Worm (Caenorhabditis elegans) whole organism, L4 larva: ENCODE measurements around the gene pals-29.
"Not testable (repeated sequence)": the region's sequence is repeated elsewhere in the genome, so short reads cannot be mapped to it uniquely, and the experiment has no call there.

Experiments used
- F10B5.3 ChIP-seq: sonication (generic microtip); optimal IDR thresholded peaks from 2 replicates; lab custom pipeline; 2016; ENCODE audit warnings: mild to moderate bottlenecking, missing genetic modification characterization, missing compliant biosample characterization
- R02D3.7 ChIP-seq: fragments of 150-350 bp; sonication (generic microtip); optimal IDR thresholded peaks from 3 replicates; lab custom pipeline; 2014; ENCODE audit warnings: missing biosample characterization, missing genetic modification characterization
- Y105C5A.15 ChIP-seq: fragments of 200-800 bp; sonication (Bioruptor generic); IDR thresholded peaks from 2 replicates; pipeline ENCODE4 v1.3.6; 2022; ENCODE audit warnings: missing genetic modification characterization, missing compliant biosample characterization
- Y75B8A.6 ChIP-seq: fragments of 200-800 bp; sonication (Bioruptor generic); IDR thresholded peaks from 2 replicates; pipeline ENCODE4 v1.3.6; 2022; ENCODE audit warnings: missing genetic modification reagents, missing genetic modification characterization, missing compliant biosample characterization
- aha-1 ChIP-seq: fragments of 150-350 bp; peaks from one replicate; lab custom pipeline; 2014; ENCODE audit warnings: missing biosample characterization, missing genetic modification characterization
- ceh-20 ChIP-seq: fragments of 200-800 bp; sonication (Bioruptor generic); IDR thresholded peaks from 2 replicates; pipeline ENCODE4 v1.3.6; 2022; ENCODE audit warnings: missing genetic modification reagents, missing genetic modification characterization, missing compliant biosample characterization
- ceh-82 ChIP-seq: sonication (generic microtip); optimal IDR thresholded peaks from 2 replicates; lab custom pipeline; 2017; ENCODE audit warnings: missing biosample characterization, missing genetic modification characterization
- ces-1 ChIP-seq: fragments of 150-350 bp; sonication (generic microtip); optimal IDR thresholded peaks from 4 replicates; lab custom pipeline; 2014; ENCODE audit warnings: missing biosample characterization, missing genetic modification reagents, missing genetic modification characterization
- daf-16 ChIP-seq, 3 experiments: sonication (generic microtip); optimal IDR thresholded peaks; 2 replicates each; lab custom pipeline; 2016 to 2017; ENCODE audit warnings: missing genetic modification characterization in 3 of 3, missing genetic modification reagents in 3 of 3, mild to moderate bottlenecking in 2 of 3, missing compliant biosample characterization in 2 of 3, missing biosample characterization in 1 of 3, moderate library complexity in 1 of 3
- gei-8 ChIP-seq: fragments of 200-800 bp; sonication (Bioruptor generic); optimal IDR thresholded peaks from 2 replicates; lab custom pipeline; 2018; ENCODE audit warnings: mild to moderate bottlenecking, missing genetic modification characterization, missing compliant biosample characterization
- lim-7 ChIP-seq: fragments of 200-800 bp; sonication (Bioruptor generic); IDR thresholded peaks from 2 replicates; pipeline ENCODE4 v1.3.6; 2022; ENCODE audit warnings: missing genetic modification characterization, missing compliant biosample characterization
- lin-38 ChIP-seq: fragments of 200-800 bp; sonication (Bioruptor generic); IDR thresholded peaks from 2 replicates; pipeline ENCODE4 v1.3.6; 2022; ENCODE audit warnings: missing genetic modification reagents, missing genetic modification characterization, missing compliant biosample characterization
- lin-39 ChIP-seq: fragments of 150-350 bp; optimal IDR thresholded peaks from 2 replicates; lab custom pipeline; 2014; ENCODE audit warnings: missing biosample characterization, missing genetic modification reagents, missing genetic modification characterization
- lir-3 ChIP-seq: sonication (generic microtip); optimal IDR thresholded peaks from 2 replicates; lab custom pipeline; 2016; ENCODE audit warnings: mild to moderate bottlenecking, missing genetic modification characterization, missing compliant biosample characterization
- mdl-1 ChIP-seq, 2 experiments: fragments of 150-350 bp in 1 of 2; sonication (generic microtip) in 1 of 2; optimal IDR thresholded peaks; 2 replicates each; lab custom pipeline; 2014 to 2017; ENCODE audit warnings: missing biosample characterization in 2 of 2, missing genetic modification characterization in 2 of 2
- mep-1 ChIP-seq: fragments of 150-350 bp; sonication (generic microtip); optimal IDR thresholded peaks from 3 replicates; lab custom pipeline; 2014; ENCODE audit warnings: missing biosample characterization, missing genetic modification characterization
- mes-2 ChIP-seq: sonication (generic microtip); optimal IDR thresholded peaks from 2 replicates; lab custom pipeline; 2016; ENCODE audit warnings: missing genotype, mild to moderate bottlenecking, missing genetic modification characterization, missing compliant biosample characterization; ENCODE audit not compliant: poor library complexity, severe bottlenecking
- nhr-10 ChIP-seq: fragments of 150-350 bp; optimal IDR thresholded peaks from 2 replicates; lab custom pipeline; 2014; ENCODE audit warnings: missing biosample characterization, missing genetic modification characterization
- nhr-11 ChIP-seq: fragments of 150-350 bp; optimal IDR thresholded peaks from 2 replicates; lab custom pipeline; 2014; ENCODE audit warnings: missing biosample characterization, missing genetic modification characterization
- nhr-237 ChIP-seq: sonication (generic microtip); optimal IDR thresholded peaks from 2 replicates; lab custom pipeline; 2017; ENCODE audit warnings: missing biosample characterization, missing genetic modification characterization
- nhr-28 ChIP-seq: fragments of 150-350 bp; optimal IDR thresholded peaks from 2 replicates; lab custom pipeline; 2014; ENCODE audit warnings: missing biosample characterization, missing genetic modification characterization
- nhr-42 ChIP-seq: fragments of 200-800 bp; sonication (Bioruptor generic); IDR thresholded peaks from 2 replicates; pipeline ENCODE4 v1.3.6; 2022; ENCODE audit warnings: missing genetic modification characterization, missing compliant biosample characterization
- php-3 ChIP-seq: fragments of 200-800 bp; sonication (Bioruptor generic); IDR thresholded peaks from 2 replicates; pipeline ENCODE4 v1.3.6; 2022; ENCODE audit warnings: missing genetic modification reagents, missing genetic modification characterization, missing compliant biosample characterization
- pqm-1 ChIP-seq: sonication (generic microtip); optimal IDR thresholded peaks from 2 replicates; lab custom pipeline; 2017; ENCODE audit warnings: missing biosample characterization, missing genetic modification characterization
- unc-130 ChIP-seq: sonication (generic microtip); optimal IDR thresholded peaks from 2 replicates; lab custom pipeline; 2016; ENCODE audit warnings: missing genetic modification reagents, missing genetic modification characterization, missing compliant biosample characterization
- unc-39 ChIP-seq: sonication (generic microtip); optimal IDR thresholded peaks from 2 replicates; lab custom pipeline; 2017; ENCODE audit warnings: missing biosample characterization, missing genetic modification characterization
- unc-62 ChIP-seq, 3 experiments: fragments of 150-350 bp in 1 of 3; sonication (generic microtip); optimal IDR thresholded peaks in 2 of 3; peaks in 1 of 3; 1 replicate in 1 of 3; 2 replicates in 2 of 3; lab custom pipeline; 2014 to 2017; ENCODE audit warnings: missing biosample characterization in 3 of 3, missing genetic modification characterization in 3 of 3, missing genetic modification reagents in 3 of 3, missing genotype in 1 of 3

The pals-29 gene

DNA sequence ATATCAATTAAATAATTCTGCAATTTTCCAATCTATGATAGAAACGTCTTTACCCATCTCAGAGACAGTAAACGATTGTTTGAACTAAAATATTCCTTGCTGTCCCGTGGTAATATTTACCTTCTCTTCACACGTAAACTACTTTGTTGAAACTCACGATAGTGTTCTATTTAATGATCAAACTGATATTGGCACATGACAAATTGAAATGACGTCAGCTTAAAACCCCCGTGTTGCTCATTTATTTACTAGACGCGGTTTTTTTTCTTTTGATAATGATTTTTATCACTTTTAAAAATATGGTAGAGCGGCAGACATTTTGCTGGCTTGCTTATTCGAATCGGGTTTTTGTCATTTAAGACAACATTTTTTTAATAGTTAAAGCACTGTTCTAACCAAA is 19.3 kb upstream of the pals-29 start (continued):
- TF ChIP-seq ces-1 (GFP tag; lab: Kevin White, UChicago), result no peak
- no peak for TF ChIP-seq mdl-1 (tag; optimal IDR thresholded peaks at IDR 0.05; lab: Kevin White, UChicago)
- no peak for TF ChIP-seq Y105C5A.15 (GFP tag; lab: Robert Waterston, UW)
- TF ChIP-seq daf-16 (GFP tag; optimal IDR thresholded peaks at IDR 0.05; lab: Kevin White, UChicago), result no peak
- TF ChIP-seq daf-16 (tag; optimal IDR thresholded peaks at IDR 0.05; lab: Kevin White, UChicago), result peak; percentile 85
- TF ChIP-seq php-3 (GFP tag; lab: Robert Waterston, UW), result no peak
- no peak for TF ChIP-seq R02D3.7
- TF ChIP-seq lim-7 (GFP tag; lab: Robert Waterston, UW), result no peak

DNA sequence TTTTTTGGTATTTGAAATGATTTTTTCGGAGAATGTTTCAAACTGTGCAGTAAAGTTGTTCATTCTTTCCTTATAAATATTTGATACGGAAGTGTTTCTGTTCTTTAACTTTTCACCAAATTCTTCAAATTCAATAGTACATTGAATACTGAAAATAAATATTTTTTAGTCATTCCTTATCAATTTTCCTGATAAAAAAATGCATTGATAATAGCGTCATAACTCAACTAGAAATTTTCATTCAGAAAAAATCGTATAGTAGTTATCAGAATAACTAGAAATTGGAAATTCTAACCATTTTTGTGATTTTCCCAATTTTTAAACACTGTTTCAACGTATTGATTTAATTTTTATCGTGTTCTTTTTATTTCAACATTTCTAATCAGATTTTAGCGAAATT is 16.9 kb upstream of the pals-29 start:
- TF ChIP-seq nhr-28, result peak; percentile 10
- TF ChIP-seq pqm-1, result peak; percentile 50
- TF ChIP-seq nhr-11 (tag; lab: Kevin White, UChicago), result no peak
- TF ChIP-seq daf-16 (GFP tag; optimal IDR thresholded peaks at IDR 0.05; lab: Kevin White, UChicago), result no peak
- TF ChIP-seq daf-16 (tag; optimal IDR thresholded peaks at IDR 0.05; lab: Kevin White, UChicago), result peak; percentile 20
- TF ChIP-seq lir-3 (tag; lab: Kevin White, UChicago), result no peak

DNA sequence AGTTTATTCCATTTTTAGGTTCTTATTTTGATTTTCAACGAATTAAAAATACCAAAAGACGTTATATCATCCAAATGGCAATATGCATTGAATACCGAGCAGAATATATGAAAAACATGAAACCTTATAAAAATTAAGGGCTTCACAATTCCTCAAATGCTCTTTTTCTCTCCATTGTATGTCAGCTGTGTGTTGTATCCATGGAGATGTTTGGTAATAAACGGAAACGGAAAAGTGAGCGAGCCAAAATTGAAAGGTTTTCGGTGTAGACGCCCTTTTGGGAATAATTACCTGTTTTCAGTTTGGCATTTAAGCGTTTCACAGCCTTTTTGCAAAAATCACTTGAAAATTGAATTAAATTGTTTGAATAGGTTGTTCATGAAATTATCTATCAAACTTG is 15.2 kb upstream of the pals-29 start:
- TF ChIP-seq aha-1 (tag; lab: Kevin White, UChicago), result peak; percentile 54
- no peak for TF ChIP-seq mes-2 (tag; lab: Kevin White, UChicago)

DNA sequence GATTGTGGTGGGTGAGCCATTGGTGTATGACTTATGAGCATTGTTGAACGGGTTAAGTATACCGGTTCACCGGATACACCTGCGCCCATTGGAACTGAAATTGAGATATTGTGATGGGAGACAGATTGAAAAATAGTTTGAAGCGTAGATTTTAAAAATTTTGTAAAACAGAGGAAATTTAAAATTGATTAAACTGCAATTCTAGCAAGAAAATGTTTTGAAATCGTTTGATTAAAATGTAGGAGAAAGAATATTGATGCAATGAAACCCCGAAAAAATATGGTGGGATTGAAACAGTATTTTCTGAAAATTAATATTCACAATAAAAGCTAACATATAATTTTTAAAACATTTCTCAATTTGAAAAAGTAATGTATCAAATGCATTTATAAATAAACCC is 12.4 kb upstream of the pals-29 start, which contains the start of gene Y57G11B.6:
Y57G11B.6 (minus strand) TSS at position 101 of the 400 bp plus-strand sequence.
- TF ChIP-seq lin-38 (GFP tag; lab: Robert Waterston, UW) (no peak), aha-1 (tag; lab: Kevin White, UChicago) (peak; percentile 24), mep-1 (no peak)

DNA sequence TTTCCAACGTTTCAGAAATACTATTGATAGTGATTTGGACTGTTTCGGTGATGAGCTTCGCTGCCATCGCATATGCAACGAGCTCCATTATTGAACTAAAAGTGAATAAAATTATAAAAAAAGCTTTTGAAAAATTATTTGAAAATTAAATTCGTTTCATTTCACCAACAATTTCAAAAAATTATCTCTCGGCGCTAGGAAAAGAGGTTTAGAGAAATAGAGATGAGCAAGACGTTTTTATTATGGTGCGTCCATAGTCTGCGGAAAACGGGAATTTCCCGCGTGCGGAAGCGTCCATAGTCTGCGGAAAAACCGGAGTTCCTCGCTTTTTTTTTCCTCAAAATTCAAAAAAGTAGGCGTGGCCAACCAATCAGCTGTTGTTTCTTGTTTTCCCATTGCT is 9.5 kb upstream of the pals-29 start, which contains the start of gene pals-30:
pals-30 (minus strand) TSS at position 101 of the 400 bp plus-strand sequence.
- TF ChIP-seq ceh-20 (GFP tag; lab: Robert Waterston, UW); unc-130 (GFP tag; lab: Kevin White, UChicago); unc-39 (tag; lab: Kevin White, UChicago): not testable (repeated sequence)
- TF ChIP-seq, all 104 proteins: peak for 0; not testable (repeated sequence) for 104

DNA sequence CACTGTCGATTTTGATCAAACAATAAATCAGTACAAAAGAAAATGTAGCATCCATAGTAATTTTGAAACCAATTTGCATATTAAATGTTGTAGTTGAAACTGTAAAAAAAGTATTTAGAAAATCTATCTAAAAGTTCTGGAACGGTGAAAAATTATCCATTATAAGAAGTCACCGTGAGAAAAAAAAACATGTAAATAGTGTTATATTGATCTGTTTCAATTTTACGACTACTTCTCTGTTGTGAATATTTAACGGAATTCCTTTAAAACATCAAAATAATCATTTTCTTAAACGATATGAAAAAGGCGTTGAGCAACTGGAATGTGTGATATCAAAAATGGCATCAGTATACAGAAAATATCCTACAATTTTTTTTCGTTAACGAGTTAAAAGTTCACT is 6.9 kb upstream of the pals-29 start, which contains the start of gene T27E7.9:
T27E7.9 (minus strand) TSS at position 101 of the 400 bp plus-strand sequence.
- TF ChIP-seq nhr-10 (tag; lab: Kevin White, UChicago), result no peak
- TF ChIP-seq F10B5.3, result no peak
- TF ChIP-seq gei-8 (GFP tag; lab: Kevin White, UChicago), result no peak
- TF ChIP-seq lin-39 (tag; lab: Kevin White, UChicago), result no peak
- no peak for TF ChIP-seq nhr-237
- TF ChIP-seq lir-3 (tag; lab: Kevin White, UChicago), result no peak
- no peak for TF ChIP-seq nhr-42 (GFP tag; lab: Robert Waterston, UW)
- TF ChIP-seq ceh-82 (tag; lab: Kevin White, UChicago), result no peak
- no peak for TF ChIP-seq Y75B8A.6 (GFP tag; lab: Robert Waterston, UW)

DNA sequence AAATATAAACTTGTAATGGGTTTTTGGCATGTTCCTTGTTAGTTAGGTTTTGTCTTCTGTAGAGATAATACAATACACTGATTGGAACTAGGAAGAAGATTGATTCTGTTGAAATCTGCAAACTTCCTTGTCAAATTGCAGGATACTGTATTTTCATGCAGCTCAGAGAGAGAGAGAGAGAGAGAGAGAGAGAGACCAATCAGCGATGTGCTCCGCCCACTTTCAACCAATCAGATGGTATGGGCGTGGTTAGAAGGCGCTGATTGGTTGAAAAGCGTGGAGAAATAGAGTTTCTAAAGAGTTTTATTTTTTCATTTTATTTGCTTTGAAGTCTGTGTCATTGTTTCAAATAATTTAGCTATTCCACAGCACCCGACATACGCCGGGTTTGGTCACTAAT is 4.9 kb upstream of the pals-29 start:
- peak; percentile 55 for TF ChIP-seq aha-1 (tag; lab: Kevin White, UChicago)
- TF ChIP-seq unc-62 (GFP tag; optimal IDR thresholded peaks at IDR 0.05 in 1 of 2; lab: Kevin White, UChicago), result no peak
- no peak for TF ChIP-seq unc-62 (tag; optimal IDR thresholded peaks at IDR 0.05; lab: Kevin White, UChicago)
